Fruit fly (Drosophila melanogaster): Measurements from ENCODE around the gene hyx.

hyx gene

DNA sequence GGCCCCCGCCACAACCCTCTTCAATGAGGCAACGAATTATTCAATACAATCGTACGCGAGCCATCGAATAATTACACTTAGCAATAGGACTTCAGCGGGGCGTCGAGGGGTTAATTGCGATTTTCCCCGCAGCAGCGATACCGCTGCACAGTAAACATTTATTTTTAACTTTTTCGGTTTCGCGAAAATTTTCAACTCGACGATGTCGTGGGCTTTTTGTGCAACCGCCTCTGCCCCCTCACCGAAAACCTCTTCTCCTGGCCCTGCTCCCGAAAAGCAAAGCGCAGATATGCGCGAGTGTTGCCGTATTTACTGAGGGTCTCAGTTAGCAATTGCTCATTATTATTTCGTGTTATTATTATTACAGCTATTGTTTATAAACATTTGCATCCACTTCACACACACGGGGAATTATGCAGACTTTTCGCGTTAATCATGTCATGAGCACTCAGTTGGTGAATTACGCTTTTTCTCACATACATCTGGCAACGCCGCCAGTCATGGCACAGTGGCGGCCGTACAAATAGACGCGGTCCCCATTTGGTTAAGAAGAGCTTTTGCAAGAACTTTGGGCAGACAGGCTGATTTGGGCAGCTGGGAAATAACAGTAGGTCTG, 24.7 kb upstream of the hyx start:
- TF ChIP-seq ttk (optimal IDR thresholded peaks at IDR 0.05) (no peak), psq (optimal IDR thresholded peaks at IDR 0.05) (no peak), h (optimal IDR thresholded peaks at IDR 0.05) (no peak), Sin3A (optimal IDR thresholded peaks at IDR 0.05) (no peak), insv (optimal IDR thresholded peaks at IDR 0.05) (no peak), Myc (optimal IDR thresholded peaks at IDR 0.05) (no peak)

DNA sequence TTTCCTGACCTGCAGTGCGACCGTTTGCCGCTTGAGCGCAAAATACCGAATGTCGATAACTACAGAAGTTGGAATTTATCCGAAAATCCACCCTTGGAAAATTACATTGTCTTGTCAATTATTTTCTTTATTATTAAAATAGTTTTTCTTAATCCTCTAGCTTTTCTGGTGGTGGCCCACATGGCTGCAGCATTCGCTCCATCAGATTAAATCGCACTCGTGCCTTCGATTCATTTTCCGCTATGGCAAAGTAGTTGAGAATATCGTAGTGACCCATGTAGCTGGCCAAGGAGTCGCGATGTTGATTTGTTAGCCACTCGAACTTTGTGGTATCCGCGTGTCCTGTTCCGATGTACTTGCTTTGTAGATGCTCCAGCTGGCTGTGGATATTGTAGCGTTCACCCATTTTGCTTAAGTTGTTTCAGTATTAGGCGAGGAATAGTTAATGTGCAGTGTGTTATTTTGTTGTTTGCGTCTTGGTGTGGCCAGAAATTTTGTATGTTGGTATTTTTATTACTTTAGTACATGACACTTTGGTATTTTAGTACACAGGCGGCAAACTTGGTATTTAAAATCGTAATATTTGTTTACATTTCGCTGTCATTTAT, 23.6 kb upstream of the hyx start, which contains the start of the genes Kcmf1, Sf3b5 and CG11986:
Gene Kcmf1 (minus strand): TSS at position 51 of the 608 bp plus-strand sequence.
Gene Sf3b5 (minus strand): TSS at position 483 of the 608 bp plus-strand sequence.
Gene CG11986 (plus strand): TSS at position 588 of the 608 bp plus-strand sequence.
- no peak for TF ChIP-seq ttk (optimal IDR thresholded peaks at IDR 0.05)
- no peak for TF ChIP-seq psq (optimal IDR thresholded peaks at IDR 0.05)
- TF ChIP-seq Myc (optimal IDR thresholded peaks at IDR 0.05) = no peak
- TF ChIP-seq h (optimal IDR thresholded peaks at IDR 0.05) = no peak
- TF ChIP-seq Sin3A (optimal IDR thresholded peaks at IDR 0.05) = no peak
- no peak for TF ChIP-seq insv (optimal IDR thresholded peaks at IDR 0.05)

DNA sequence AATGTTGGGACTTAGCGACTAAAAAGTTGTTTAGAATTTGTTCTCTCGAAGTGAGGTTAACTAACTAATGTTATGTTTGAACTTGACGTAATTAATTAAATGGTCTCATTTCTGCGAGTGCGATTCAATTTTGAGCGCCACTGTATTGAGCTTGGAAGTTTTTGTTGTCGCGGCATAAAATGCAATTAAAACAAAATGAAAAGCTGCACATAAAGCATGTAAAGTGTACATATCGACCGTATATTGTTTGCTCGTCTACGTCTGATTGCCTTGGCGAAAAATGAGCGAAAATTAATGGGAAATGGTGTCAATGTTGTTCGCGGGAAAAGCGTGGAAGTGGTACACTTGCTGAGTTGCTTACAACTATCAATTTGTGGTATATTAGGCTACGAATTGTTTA, 21.7 kb upstream of the hyx start:
- no peak for TF ChIP-seq Sin3A (optimal IDR thresholded peaks at IDR 0.05)
- TF ChIP-seq Myc (optimal IDR thresholded peaks at IDR 0.05) = no peak
- TF ChIP-seq psq (optimal IDR thresholded peaks at IDR 0.05) = no peak
- no peak for TF ChIP-seq insv (optimal IDR thresholded peaks at IDR 0.05)
- TF ChIP-seq ttk (optimal IDR thresholded peaks at IDR 0.05) = no peak
- no peak for TF ChIP-seq h (optimal IDR thresholded peaks at IDR 0.05)

DNA sequence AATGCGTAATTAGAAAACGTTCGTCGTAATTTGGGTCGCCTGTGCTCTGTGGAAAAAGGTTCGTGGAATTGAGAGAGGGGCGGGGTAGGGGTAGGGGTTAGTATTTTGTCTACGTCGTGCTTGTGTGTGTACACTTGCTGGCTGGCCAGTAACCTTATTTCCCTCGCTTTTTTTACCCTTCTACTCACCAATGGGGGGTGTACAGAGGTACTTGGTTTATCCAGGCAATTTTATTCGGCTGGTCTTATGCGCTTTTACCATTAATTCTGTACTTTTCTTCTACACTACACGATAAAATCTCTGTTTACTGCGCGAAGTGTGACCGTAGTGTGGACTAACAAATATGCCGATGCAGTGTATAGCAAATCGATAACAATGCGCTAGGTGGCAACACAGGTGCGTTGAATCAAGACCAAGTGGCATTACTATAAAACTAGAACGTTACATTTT, 18.8 kb upstream of the hyx start, which contains the start of gene tgo:
Gene tgo (minus strand): TSS at position 334 of the 450 bp plus-strand sequence.
- no peak for TF ChIP-seq Sin3A (optimal IDR thresholded peaks at IDR 0.05)
- TF ChIP-seq psq (optimal IDR thresholded peaks at IDR 0.05) = no peak
- no peak for TF ChIP-seq h (optimal IDR thresholded peaks at IDR 0.05)
- TF ChIP-seq Myc (optimal IDR thresholded peaks at IDR 0.05) = no peak

DNA sequence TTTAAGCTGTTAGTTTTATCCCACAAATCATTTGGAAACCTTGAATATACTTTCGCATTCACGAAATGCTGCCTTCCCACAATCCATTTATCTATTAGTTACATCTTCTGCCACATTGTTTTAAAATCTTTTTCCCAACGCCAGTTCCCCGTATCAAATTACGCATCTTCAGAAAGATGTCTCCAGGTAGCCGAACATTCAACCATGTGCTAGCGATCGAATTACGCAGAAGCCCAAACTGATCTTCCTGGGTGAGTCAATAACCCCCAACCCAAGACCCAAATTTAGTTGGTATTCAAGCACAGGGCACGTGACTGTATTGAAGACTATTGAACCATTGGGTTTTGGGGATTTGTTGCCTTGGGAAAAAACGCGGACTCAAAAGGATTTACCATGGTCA, 14.6 kb upstream of the hyx start:
- no peak for TF ChIP-seq psq (optimal IDR thresholded peaks at IDR 0.05)
- TF ChIP-seq ttk (optimal IDR thresholded peaks at IDR 0.05) = no peak
- no peak for TF ChIP-seq insv (optimal IDR thresholded peaks at IDR 0.05)
- TF ChIP-seq h (optimal IDR thresholded peaks at IDR 0.05) = no peak
- TF ChIP-seq Myc (optimal IDR thresholded peaks at IDR 0.05) = no peak
- TF ChIP-seq Sin3A (optimal IDR thresholded peaks at IDR 0.05) = no peak

DNA sequence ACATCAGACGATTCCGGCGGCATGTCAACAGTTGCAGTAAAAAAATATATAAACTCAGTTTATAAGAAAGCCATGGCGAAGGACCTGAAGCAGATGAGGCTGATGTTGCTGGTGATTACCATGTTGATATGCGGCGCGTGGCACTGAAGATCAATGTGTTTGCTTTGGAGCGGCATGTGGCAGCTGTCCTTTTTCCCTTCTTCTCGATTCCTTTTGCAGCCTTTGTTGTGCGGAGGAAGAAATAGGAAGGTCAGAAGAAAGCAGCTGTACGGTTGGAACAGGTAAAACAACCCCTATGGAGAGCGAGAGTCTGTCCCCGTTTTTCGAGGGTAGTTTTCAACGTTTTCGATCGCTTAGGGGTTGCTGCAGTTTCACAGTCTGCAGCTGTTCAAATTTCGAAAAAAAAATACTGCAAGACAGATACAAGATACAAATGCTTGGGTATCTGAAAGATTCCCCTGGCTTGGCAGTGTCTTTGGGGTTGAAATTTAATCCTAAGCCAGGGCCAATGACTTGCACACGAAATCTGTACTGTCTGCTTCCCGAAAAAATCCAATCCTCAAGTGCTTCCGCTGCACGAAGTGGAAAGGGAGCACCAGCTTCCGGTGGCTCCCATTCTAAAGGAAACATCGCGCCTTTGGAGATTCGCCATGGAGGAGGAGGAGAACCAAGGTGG, 13.6 kb upstream of the hyx start:
- TF ChIP-seq psq (optimal IDR thresholded peaks at IDR 0.05) (no peak), insv (optimal IDR thresholded peaks at IDR 0.05) (no peak), Myc (optimal IDR thresholded peaks at IDR 0.05) (no peak), ttk (optimal IDR thresholded peaks at IDR 0.05) (no peak), h (optimal IDR thresholded peaks at IDR 0.05) (no peak), Sin3A (optimal IDR thresholded peaks at IDR 0.05) (no peak)

DNA sequence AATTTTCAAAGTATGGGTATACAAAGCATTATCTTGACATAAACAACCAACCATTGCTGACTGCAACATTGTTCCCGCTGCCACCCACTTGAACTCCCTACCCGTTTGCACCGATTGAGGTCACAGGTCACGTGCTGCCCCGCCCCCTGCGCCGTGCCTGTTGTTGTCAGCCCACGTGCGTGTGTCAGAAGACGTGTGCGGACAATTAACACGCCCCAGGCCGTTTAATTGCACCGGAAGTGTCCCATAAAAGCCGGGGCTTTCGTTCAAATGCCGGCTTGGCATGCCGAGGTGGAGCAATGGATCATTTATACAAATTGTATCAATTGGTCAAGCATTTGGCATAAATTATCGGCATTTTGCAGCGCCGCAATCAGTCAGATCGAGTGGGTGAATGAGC, 11.5 kb upstream of the hyx start:
- TF ChIP-seq insv (optimal IDR thresholded peaks at IDR 0.05) (no peak), psq (optimal IDR thresholded peaks at IDR 0.05) (no peak), Sin3A (optimal IDR thresholded peaks at IDR 0.05) (no peak), ttk (optimal IDR thresholded peaks at IDR 0.05) (no peak), h (optimal IDR thresholded peaks at IDR 0.05) (no peak), Myc (optimal IDR thresholded peaks at IDR 0.05) (no peak)

DNA sequence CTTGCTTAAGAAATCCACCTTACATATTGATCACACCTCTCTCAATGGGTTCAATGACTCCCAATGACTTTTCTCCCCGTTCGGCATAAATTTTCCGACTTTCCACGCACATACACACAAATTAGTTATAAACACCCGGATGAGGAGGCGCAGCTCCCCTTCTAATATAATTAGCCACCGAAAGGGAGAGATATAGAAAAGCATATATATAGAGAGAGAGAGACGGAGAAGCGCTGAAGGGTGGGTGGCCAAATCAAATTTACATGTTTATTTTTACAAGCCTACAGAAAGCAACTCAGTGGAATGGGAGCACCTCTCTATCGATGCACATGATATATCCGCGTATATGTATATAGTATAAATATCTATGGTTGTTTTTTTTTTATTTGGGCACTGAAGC, 9.9 kb upstream of the hyx start:
- TF ChIP-seq h (optimal IDR thresholded peaks at IDR 0.05) = no peak
- no peak for TF ChIP-seq psq (optimal IDR thresholded peaks at IDR 0.05)
- no peak for TF ChIP-seq ttk (optimal IDR thresholded peaks at IDR 0.05)
- no peak for TF ChIP-seq Sin3A (optimal IDR thresholded peaks at IDR 0.05)
- no peak for TF ChIP-seq Myc (optimal IDR thresholded peaks at IDR 0.05)
- no peak for TF ChIP-seq insv (optimal IDR thresholded peaks at IDR 0.05)

DNA sequence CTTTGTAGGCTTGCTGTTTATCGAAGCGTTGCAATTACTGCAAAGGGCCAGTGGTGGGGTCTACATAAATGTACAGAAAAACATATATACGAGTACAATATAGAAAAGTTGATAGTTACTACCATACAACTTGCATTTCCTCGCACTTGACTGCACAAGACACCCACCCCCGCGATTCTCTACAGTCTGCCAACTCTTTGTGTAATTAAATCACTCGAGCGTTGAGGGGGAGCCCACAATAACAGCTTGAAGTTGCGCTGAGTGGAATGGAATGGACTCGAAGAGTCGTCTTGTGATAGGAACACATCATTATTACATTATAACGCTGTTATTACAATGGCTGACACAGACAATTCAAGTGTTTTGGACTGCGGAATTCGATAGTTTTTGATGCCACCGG, 9.1 kb upstream of the hyx start:
- TF ChIP-seq h (optimal IDR thresholded peaks at IDR 0.05) (no peak), Myc (optimal IDR thresholded peaks at IDR 0.05) (no peak), ttk (optimal IDR thresholded peaks at IDR 0.05) (no peak), Sin3A (optimal IDR thresholded peaks at IDR 0.05) (no peak), psq (optimal IDR thresholded peaks at IDR 0.05) (no peak), insv (optimal IDR thresholded peaks at IDR 0.05) (no peak)

DNA sequence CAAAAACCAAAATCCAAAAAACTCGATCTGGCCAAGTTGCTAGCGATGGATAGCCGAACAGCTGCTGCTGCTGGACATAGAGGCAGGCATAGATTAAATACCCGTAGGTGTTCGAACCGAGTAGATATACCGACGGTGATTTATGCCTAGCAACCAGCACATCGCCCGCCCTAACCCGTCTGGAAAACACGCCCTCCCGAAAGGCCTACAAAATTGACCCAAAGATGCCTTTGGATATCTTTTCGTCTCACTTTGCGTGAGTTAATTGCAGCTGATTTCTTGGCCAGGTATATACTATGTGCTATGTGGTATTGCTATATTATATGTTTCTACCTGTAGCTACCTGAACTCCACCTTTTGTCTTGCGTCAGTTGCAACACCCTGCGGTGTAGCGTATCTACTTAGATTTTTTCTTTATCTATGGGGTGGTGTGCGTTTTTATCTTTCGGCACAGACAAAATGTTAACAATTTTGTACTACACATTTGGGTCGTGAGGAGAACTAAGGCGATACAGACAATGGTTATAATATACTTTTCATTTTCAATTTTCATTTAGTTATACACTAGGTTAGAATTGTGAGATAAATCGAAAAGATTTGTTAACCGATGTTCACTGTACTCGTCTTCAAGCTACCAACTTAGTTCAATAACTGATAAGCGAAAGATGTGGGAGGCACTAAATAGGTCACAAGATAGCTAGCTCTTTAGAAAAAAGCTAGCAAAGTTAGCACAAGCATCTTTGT, 8.4 kb upstream of the hyx start:
- TF ChIP-seq h (optimal IDR thresholded peaks at IDR 0.05) = no peak
- no peak for TF ChIP-seq Sin3A (optimal IDR thresholded peaks at IDR 0.05)

DNA sequence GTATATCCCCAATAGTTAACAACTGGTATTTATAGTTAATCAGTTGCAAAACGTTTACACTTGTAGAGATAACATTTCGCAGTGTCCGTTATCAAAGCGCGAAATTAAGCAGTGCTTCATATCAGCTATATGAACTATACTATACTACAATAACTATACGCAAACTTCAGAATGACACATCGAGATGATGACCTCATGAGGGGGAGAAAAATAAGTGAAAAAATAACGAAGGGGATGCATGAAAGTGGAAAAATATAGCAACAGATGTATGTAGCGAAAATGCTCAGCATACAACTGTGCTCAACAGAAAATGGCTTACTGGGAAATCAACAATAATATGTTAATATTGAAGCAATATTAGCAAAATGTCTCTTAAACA, 7.8 kb upstream of the hyx start:
- TF ChIP-seq Myc (optimal IDR thresholded peaks at IDR 0.05) = no peak
- TF ChIP-seq Sin3A (optimal IDR thresholded peaks at IDR 0.05) = no peak
- TF ChIP-seq insv (optimal IDR thresholded peaks at IDR 0.05) = no peak
- no peak for TF ChIP-seq psq (optimal IDR thresholded peaks at IDR 0.05)
- no peak for TF ChIP-seq ttk (optimal IDR thresholded peaks at IDR 0.05)
- TF ChIP-seq h (optimal IDR thresholded peaks at IDR 0.05) = no peak
